Fruit fly (Drosophila melanogaster): ENCODE measurements around the gene tgo.
A peak's percentile ranks its signal among the peaks of the same experiment; 100 is the strongest.

dm6 chr3R:8984602-8985074, 35.2 kb downstream of the tgo start, which contains the start of gene CG11970:
- TF ChIP-seq CTCF (optimal IDR thresholded peaks at IDR 0.05) (peak in 1 of 2 experiments; percentile 25), CG8478 (optimal IDR thresholded peaks at IDR 0.05) (no peak)

All from S2 (cell line).